Worm (Caenorhabditis elegans) whole organism, L4/young adult: Measurements from ENCODE around the gene clec-55.

Experiments used
- W03F9.2 ChIP-seq: fragments of 150-350 bp; optimal IDR thresholded peaks from 2 replicates; lab custom pipeline; 2014; ENCODE audit warnings: missing biosample characterization, missing genetic modification characterization
- dao-5 ChIP-seq: sonication (generic microtip); optimal IDR thresholded peaks from 2 replicates; lab custom pipeline; 2016; ENCODE audit warnings: missing genotype, missing genetic modification characterization, moderate library complexity, missing compliant biosample characterization
- him-1 ChIP-seq: sonication (generic microtip); optimal IDR thresholded peaks from 2 replicates; lab custom pipeline; 2016; ENCODE audit warnings: missing genotype, missing genetic modification reagents, missing genetic modification characterization, missing compliant biosample characterization

clec-55 gene

ce11 chrV:14481987-14482386 is 2.9 kb downstream of the clec-55 start, which contains the start of gene R02D5.10:
R02D5.10 (plus strand) TSS chrV:14482287.
- TF ChIP-seq him-1 (tag; lab: Kevin White, UChicago) (no peak), dao-5 (tag; lab: Kevin White, UChicago) (no peak), W03F9.2 (tag; lab: Kevin White, UChicago) (no peak)

- TF ChIP-seq W03F9.2 (tag; lab: Kevin White, UChicago) (no peak), dao-5 (tag; lab: Kevin White, UChicago) (no peak), him-1 (tag; lab: Kevin White, UChicago) (no peak)
Observed at ce11 chrV:14482728-14483210, 3.7 kb downstream of the clec-55 start, which contains the start of gene R02D5.3. R02D5.3 (plus strand) TSS chrV:14483160.

ce11 chrV:14484582-14484981 is 5.5 kb downstream of the clec-55 start, which contains the start of gene R02D5.4:
R02D5.4 (minus strand) TSS chrV:14484682.
- TF ChIP-seq W03F9.2 (tag; lab: Kevin White, UChicago), result no peak
- TF ChIP-seq him-1 (tag; lab: Kevin White, UChicago), result no peak
- TF ChIP-seq dao-5 (tag; lab: Kevin White, UChicago), result no peak

- TF ChIP-seq him-1 (tag; lab: Kevin White, UChicago), result no peak
- no peak for TF ChIP-seq dao-5 (tag; lab: Kevin White, UChicago)
- no peak for TF ChIP-seq W03F9.2 (tag; lab: Kevin White, UChicago)
Observed at ce11 chrV:14491097-14491496, 12.0 kb downstream of the clec-55 start.

ce11 chrV:14493665-14494064 is 14.6 kb downstream of the clec-55 start:
- no peak for TF ChIP-seq dao-5 (tag; lab: Kevin White, UChicago)
- TF ChIP-seq him-1 (tag; lab: Kevin White, UChicago), result no peak
- TF ChIP-seq W03F9.2 (tag; lab: Kevin White, UChicago), result no peak

- no peak for TF ChIP-seq W03F9.2 (tag; lab: Kevin White, UChicago)
- no peak for TF ChIP-seq dao-5 (tag; lab: Kevin White, UChicago)
- no peak for TF ChIP-seq him-1 (tag; lab: Kevin White, UChicago)
Observed at ce11 chrV:14495493-14495892, 16.4 kb downstream of the clec-55 start.

- TF ChIP-seq him-1 (tag; lab: Kevin White, UChicago), result no peak
- no peak for TF ChIP-seq dao-5 (tag; lab: Kevin White, UChicago)
- TF ChIP-seq W03F9.2 (tag; lab: Kevin White, UChicago), result no peak
Observed at ce11 chrV:14496446-14496845, 17.4 kb downstream of the clec-55 start.

ce11 chrV:14498204-14498603 is 19.1 kb downstream of the clec-55 start:
- TF ChIP-seq dao-5 (tag; lab: Kevin White, UChicago) (no peak), W03F9.2 (tag; lab: Kevin White, UChicago) (no peak), him-1 (tag; lab: Kevin White, UChicago) (no peak)

ce11 chrV:14499074-14499864 is 20.2 kb downstream of the clec-55 start:
- TF ChIP-seq W03F9.2 (tag; lab: Kevin White, UChicago) (no peak), him-1 (tag; lab: Kevin White, UChicago) (no peak), dao-5 (tag; lab: Kevin White, UChicago) (no peak)

ce11 chrV:14500554-14500953 is 21.5 kb downstream of the clec-55 start:
- no peak for TF ChIP-seq dao-5 (tag; lab: Kevin White, UChicago)
- no peak for TF ChIP-seq him-1 (tag; lab: Kevin White, UChicago)
- no peak for TF ChIP-seq W03F9.2 (tag; lab: Kevin White, UChicago)

ce11 chrV:14501136-14501535 is 22.1 kb downstream of the clec-55 start, which contains the start of gene R02D5.24:
R02D5.24 (plus strand) TSS chrV:14501340.
- TF ChIP-seq him-1 (tag; lab: Kevin White, UChicago) (no peak), dao-5 (tag; lab: Kevin White, UChicago) (no peak), W03F9.2 (tag; lab: Kevin White, UChicago) (no peak)

ce11 chrV:14503065-14503464 is 24.0 kb downstream of the clec-55 start:
- TF ChIP-seq dao-5 (tag; lab: Kevin White, UChicago) (no peak), W03F9.2 (tag; lab: Kevin White, UChicago) (no peak), him-1 (tag; lab: Kevin White, UChicago) (no peak)

- TF ChIP-seq W03F9.2 (tag; lab: Kevin White, UChicago) (no peak), dao-5 (tag; lab: Kevin White, UChicago) (no peak), him-1 (tag; lab: Kevin White, UChicago) (no peak)
Observed at ce11 chrV:14504120-14504519, 25.0 kb downstream of the clec-55 start.
